Worm (Caenorhabditis elegans): ENCODE measurements around the gene irld-7.

ce11 chrIV:6562039-6562438, 28.1 kb upstream of the irld-7 start:
- TF ChIP-seq tbx-8 (GFP tag; optimal IDR thresholded peaks at IDR 0.05): no peak
- no peak for TF ChIP-seq nhr-28 (tag; optimal IDR thresholded peaks at IDR 0.05)
- TF ChIP-seq nhr-237 (tag; optimal IDR thresholded peaks at IDR 0.05): no peak
- TF ChIP-seq ceh-43 (GFP tag; optimal IDR thresholded peaks at IDR 0.05): no peak
- TF ChIP-seq zip-8 (tag; optimal IDR thresholded peaks at IDR 0.05): no peak
- no peak for TF ChIP-seq snpc-4 (tag; optimal IDR thresholded peaks at IDR 0.05)
- TF ChIP-seq pha-4 (tag; optimal IDR thresholded peaks at IDR 0.05): no peak
